Worm (Caenorhabditis elegans) whole organism, late embryonic: ENCODE measurements around the gene oig-2.

Experiments used
- C38D4.7 ChIP-seq: fragments of 200-800 bp; sonication (Bioruptor generic); optimal IDR thresholded peaks from 2 replicates; lab custom pipeline; 2018; ENCODE audit warnings: mild to moderate bottlenecking, missing genetic modification characterization, moderate library complexity, missing compliant biosample characterization
- F13H6.1 ChIP-seq: sonication (generic microtip); optimal IDR thresholded peaks from 2 replicates; lab custom pipeline; 2016; ENCODE audit warnings: missing genetic modification characterization, missing compliant biosample characterization
- K02D7.2 ChIP-seq: sonication (generic microtip); optimal IDR thresholded peaks from 2 replicates; lab custom pipeline; 2017; ENCODE audit warnings: mild to moderate bottlenecking, missing genetic modification characterization, missing compliant biosample characterization
- T23F11.4 ChIP-seq: fragments of 200-800 bp; sonication (Bioruptor generic); optimal IDR thresholded peaks from 2 replicates; lab custom pipeline; 2018; ENCODE audit warnings: mild to moderate bottlenecking, missing genetic modification characterization, missing compliant biosample characterization
- Y22D7AL.16 ChIP-seq: sonication (generic microtip); optimal IDR thresholded peaks from 2 replicates; lab custom pipeline; 2016; ENCODE audit warnings: missing genetic modification characterization, missing compliant biosample characterization
- ceh-19 ChIP-seq: fragments of 200-800 bp; sonication (Bioruptor generic); optimal IDR thresholded peaks from 2 replicates; lab custom pipeline; 2018; ENCODE audit warnings: mild to moderate bottlenecking, missing genetic modification characterization, missing compliant biosample characterization
- ceh-2 ChIP-seq: sonication (generic microtip); optimal IDR thresholded peaks from 2 replicates; lab custom pipeline; 2016; ENCODE audit warnings: missing genotype, missing genetic modification characterization, missing compliant biosample characterization
- ceh-22 ChIP-seq: sonication (generic microtip); optimal IDR thresholded peaks from 2 replicates; lab custom pipeline; 2017; ENCODE audit warnings: missing biosample characterization, missing genetic modification characterization
- ceh-24 ChIP-seq: sonication (generic microtip); optimal IDR thresholded peaks from 2 replicates; lab custom pipeline; 2016; ENCODE audit warnings: mild to moderate bottlenecking, missing genetic modification characterization, missing compliant biosample characterization
- ceh-30 ChIP-seq: fragments of 150-350 bp; optimal IDR thresholded peaks from 2 replicates; lab custom pipeline; 2014; ENCODE audit warnings: missing biosample characterization, missing genetic modification characterization
- ceh-31 ChIP-seq: sonication (generic microtip); optimal IDR thresholded peaks from 2 replicates; lab custom pipeline; 2016; ENCODE audit warnings: missing genetic modification characterization, missing compliant biosample characterization
- ceh-34 ChIP-seq: sonication (generic microtip); optimal IDR thresholded peaks from 2 replicates; lab custom pipeline; 2016; ENCODE audit warnings: mild to moderate bottlenecking, missing genetic modification characterization, missing compliant biosample characterization
- ceh-45 ChIP-seq: fragments of 200-800 bp; sonication (Bioruptor generic); IDR thresholded peaks from 2 replicates; pipeline ENCODE4 v1.3.6; 2022; ENCODE audit warnings: missing genetic modification reagents, missing genetic modification characterization, missing compliant biosample characterization
- ceh-48 ChIP-seq: sonication (generic microtip); optimal IDR thresholded peaks from 2 replicates; lab custom pipeline; 2016; ENCODE audit warnings: missing genetic modification characterization, inconsistent platforms, missing compliant biosample characterization
- ceh-9 ChIP-seq: sonication (generic microtip); optimal IDR thresholded peaks from 2 replicates; lab custom pipeline; 2016; ENCODE audit warnings: mild to moderate bottlenecking, missing genetic modification characterization, inconsistent platforms, missing compliant biosample characterization
- che-1 ChIP-seq: sonication (generic microtip); optimal IDR thresholded peaks from 2 replicates; lab custom pipeline; 2016; ENCODE audit warnings: mild to moderate bottlenecking, missing genetic modification characterization, missing compliant biosample characterization
- dmd-4 ChIP-seq: sonication (generic microtip); optimal IDR thresholded peaks from 2 replicates; lab custom pipeline; 2016; ENCODE audit warnings: borderline replicate concordance, missing genetic modification characterization, missing compliant biosample characterization
- elt-2 ChIP-seq: sonication (generic microtip); optimal IDR thresholded peaks from 2 replicates; lab custom pipeline; 2016; ENCODE audit warnings: missing genetic modification reagents, missing genetic modification characterization, missing compliant biosample characterization
- eyg-1 ChIP-seq: sonication (generic microtip); optimal IDR thresholded peaks from 2 replicates; lab custom pipeline; 2016; ENCODE audit warnings: missing genotype, missing genetic modification characterization, missing compliant biosample characterization
- fkh-10 ChIP-seq: fragments of 150-350 bp; optimal IDR thresholded peaks from 2 replicates; lab custom pipeline; 2014; ENCODE audit warnings: missing biosample characterization, missing genetic modification reagents, missing genetic modification characterization
- hlh-13 ChIP-seq: fragments of 200-800 bp; sonication (Bioruptor generic); optimal IDR thresholded peaks from 2 replicates; lab custom pipeline; 2018; ENCODE audit warnings: mild to moderate bottlenecking, missing genetic modification characterization, missing compliant biosample characterization
- hlh-15 ChIP-seq: sonication (generic microtip); optimal IDR thresholded peaks from 2 replicates; lab custom pipeline; 2016; ENCODE audit warnings: missing genetic modification characterization, missing compliant biosample characterization
- hlh-6 ChIP-seq: sonication (generic microtip); optimal IDR thresholded peaks from 2 replicates; lab custom pipeline; 2016; ENCODE audit warnings: missing genotype, missing genetic modification characterization, missing compliant biosample characterization
- hlh-8 ChIP-seq: sonication (generic microtip); optimal IDR thresholded peaks from 2 replicates; lab custom pipeline; 2016; ENCODE audit warnings: missing genotype, missing genetic modification characterization, missing compliant biosample characterization
- mec-3 ChIP-seq: sonication (generic microtip); optimal IDR thresholded peaks from 2 replicates; lab custom pipeline; 2016; ENCODE audit warnings: borderline replicate concordance, missing genetic modification characterization, missing compliant biosample characterization
- pag-3 ChIP-seq: sonication (generic microtip); optimal IDR thresholded peaks from 2 replicates; lab custom pipeline; 2016; ENCODE audit warnings: missing compliant biosample characterization, missing genetic modification characterization, borderline replicate concordance
- pat-9 ChIP-seq: fragments of 200-800 bp; sonication (Bioruptor generic); optimal IDR thresholded peaks from 2 replicates; lab custom pipeline; 2018; ENCODE audit warnings: mild to moderate bottlenecking, missing genetic modification characterization, moderate library complexity, missing compliant biosample characterization
- pha-2 ChIP-seq: sonication (generic microtip); optimal IDR thresholded peaks from 2 replicates; lab custom pipeline; 2017; ENCODE audit warnings: mild to moderate bottlenecking, missing genetic modification characterization, missing compliant biosample characterization
- pros-1 ChIP-seq: fragments of 150-350 bp; optimal IDR thresholded peaks from 2 replicates; lab custom pipeline; 2014; ENCODE audit warnings: missing biosample characterization, missing genetic modification reagents, missing genetic modification characterization
- sox-2 ChIP-seq: fragments of 200-800 bp; sonication (Bioruptor generic); IDR thresholded peaks from 2 replicates; pipeline ENCODE4 v1.3.6; 2022; ENCODE audit warnings: missing genetic modification reagents, missing genetic modification characterization, missing compliant biosample characterization
- syd-9 ChIP-seq: sonication (generic microtip); optimal IDR thresholded peaks from 2 replicates; lab custom pipeline; 2016; ENCODE audit warnings: mild to moderate bottlenecking, missing genetic modification characterization, moderate library complexity, missing compliant biosample characterization
- tbx-2 ChIP-seq: sonication (generic microtip); optimal IDR thresholded peaks from 2 replicates; lab custom pipeline; 2016; ENCODE audit warnings: missing genetic modification characterization, missing compliant biosample characterization
- unc-42 ChIP-seq: sonication (generic microtip); optimal IDR thresholded peaks from 2 replicates; lab custom pipeline; 2016; ENCODE audit warnings: missing genotype, missing genetic modification characterization, missing compliant biosample characterization
- unc-86 ChIP-seq: sonication (generic microtip); optimal IDR thresholded peaks from 2 replicates; lab custom pipeline; 2016; ENCODE audit warnings: missing genetic modification characterization, missing compliant biosample characterization

oig-2 gene

ce11 chrII:12990964-12991593 lies 16.9 kb downstream of the oig-2 start:
- TF ChIP-seq ceh-9, result no peak
- TF ChIP-seq ceh-30 (tag; lab: Kevin White, UChicago), result no peak
- no peak for TF ChIP-seq unc-86

ce11 chrII:12990191-12990590 lies 17.8 kb downstream of the oig-2 start:
- TF ChIP-seq pha-2 (tag; lab: Kevin White, UChicago) (no peak), ceh-30 (tag; lab: Kevin White, UChicago) (no peak), dmd-4 (no peak), F13H6.1 (no peak), ceh-34 (tag; lab: Kevin White, UChicago) (no peak), Y22D7AL.16 (tag; lab: Kevin White, UChicago) (no peak), ceh-48 (tag; lab: Kevin White, UChicago) (no peak), ceh-45 (GFP tag; lab: Robert Waterston, UW) (no peak), pag-3 (tag; lab: Kevin White, UChicago) (no peak), fkh-10 (GFP tag; lab: Kevin White, UChicago) (no peak)

- no peak for TF ChIP-seq sox-2
- no peak for TF ChIP-seq hlh-13 (GFP tag; lab: Kevin White, UChicago)
- TF ChIP-seq ceh-24 (tag; lab: Kevin White, UChicago), result no peak
- no peak for TF ChIP-seq ceh-30 (tag; lab: Kevin White, UChicago)
- no peak for TF ChIP-seq pros-1
- no peak for TF ChIP-seq ceh-48 (tag; lab: Kevin White, UChicago)
- TF ChIP-seq ceh-9, result no peak
- TF ChIP-seq ceh-2 (tag; lab: Kevin White, UChicago), result no peak
Observed at ce11 chrII:12987799-12988198, 20.2 kb downstream of the oig-2 start.

ce11 chrII:12985813-12986212 lies 22.2 kb downstream of the oig-2 start:
- TF ChIP-seq tbx-2 (tag; lab: Kevin White, UChicago), result peak; percentile 39
- no peak for TF ChIP-seq ceh-22
- TF ChIP-seq ceh-24 (tag; lab: Kevin White, UChicago), result no peak

ce11 chrII:12984709-12985108 lies 23.3 kb downstream of the oig-2 start:
- TF ChIP-seq ceh-31 (no peak), syd-9 (tag; lab: Kevin White, UChicago) (no peak), C38D4.7 (GFP tag; lab: Kevin White, UChicago) (no peak), mec-3 (no peak), hlh-13 (GFP tag; lab: Kevin White, UChicago) (no peak), ceh-30 (tag; lab: Kevin White, UChicago) (no peak), ceh-22 (no peak), pag-3 (tag; lab: Kevin White, UChicago) (no peak), pat-9 (tag; lab: Kevin White, UChicago) (no peak), T23F11.4 (GFP tag; lab: Kevin White, UChicago) (no peak), unc-42 (tag; lab: Kevin White, UChicago) (no peak), ceh-2 (tag; lab: Kevin White, UChicago) (no peak), hlh-6 (tag; lab: Kevin White, UChicago) (no peak), eyg-1 (no peak), K02D7.2 (tag; lab: Kevin White, UChicago) (no peak), che-1 (tag; lab: Kevin White, UChicago) (no peak), hlh-15 (tag; lab: Kevin White, UChicago) (no peak), hlh-8 (tag; lab: Kevin White, UChicago) (no peak)

DNA sequence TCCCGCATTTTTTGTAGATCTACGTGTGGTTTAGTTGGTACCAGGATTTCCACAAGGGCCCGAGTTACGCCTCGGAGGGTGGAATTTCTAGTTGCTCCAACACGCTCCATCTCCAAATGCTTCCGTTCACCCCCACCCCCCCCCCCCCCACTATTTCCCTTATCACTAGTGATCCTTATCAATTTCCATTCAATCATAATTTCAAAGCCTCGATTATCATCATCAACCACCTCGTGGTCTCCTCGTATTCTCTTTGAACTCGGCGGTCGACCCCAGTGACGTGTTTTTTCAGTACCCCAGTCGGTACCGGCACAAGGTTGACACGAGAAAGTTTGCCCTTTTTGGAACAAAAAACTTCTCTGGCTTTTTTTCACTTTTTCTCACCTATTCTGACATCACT lies 25.1 kb downstream of the oig-2 start:
- TF ChIP-seq ceh-19 (GFP tag; lab: Kevin White, UChicago) (no peak), elt-2 (peak; percentile 45)
